Worm (Caenorhabditis elegans) whole organism, L2 larva: Measurements from ENCODE around the gene aakb-1.

Experiments used
- C34F6.9 ChIP-seq: fragments of 150-350 bp; optimal IDR thresholded peaks from 2 replicates; lab custom pipeline; 2014; ENCODE audit warnings: missing biosample characterization, missing genetic modification characterization
- F13H6.1 ChIP-seq: sonication (generic microtip); optimal IDR thresholded peaks from 2 replicates; lab custom pipeline; 2016; ENCODE audit warnings: missing genetic modification characterization, missing compliant biosample characterization
- alr-1 ChIP-seq: fragments of 150-350 bp; optimal IDR thresholded peaks from 2 replicates; lab custom pipeline; 2014; ENCODE audit warnings: missing biosample characterization, missing genetic modification characterization
- ama-1 ChIP-seq: fragments of 150-350 bp; optimal IDR thresholded peaks from 2 replicates; lab custom pipeline; 2018; ENCODE audit warnings: inconsistent platforms
- blmp-1 ChIP-seq: sonication (generic microtip); optimal IDR thresholded peaks from 2 replicates; lab custom pipeline; 2017; ENCODE audit warnings: missing genetic modification characterization, mild to moderate bottlenecking, missing compliant biosample characterization, antibody characterized with exemption, moderate library complexity; ENCODE audit not compliant: insufficient read depth
- ceh-16 ChIP-seq: fragments of 150-350 bp; optimal IDR thresholded peaks from 2 replicates; lab custom pipeline; 2014; ENCODE audit warnings: missing biosample characterization, missing genetic modification characterization
- ceh-82 ChIP-seq: fragments of 150-350 bp; optimal IDR thresholded peaks from 2 replicates; lab custom pipeline; 2014; ENCODE audit warnings: missing biosample characterization, missing genetic modification characterization
- crh-2 ChIP-seq: sonication (generic microtip); optimal IDR thresholded peaks from 2 replicates; lab custom pipeline; 2017; ENCODE audit warnings: missing biosample characterization, missing genetic modification characterization
- dmd-4 ChIP-seq: sonication (generic microtip); optimal IDR thresholded peaks from 2 replicates; lab custom pipeline; 2017; ENCODE audit warnings: missing biosample characterization, missing genetic modification characterization
- egl-27 ChIP-seq: sonication (generic microtip); optimal IDR thresholded peaks from 3 replicates; lab custom pipeline; 2017; ENCODE audit warnings: missing biosample characterization, missing genetic modification reagents, missing genetic modification characterization
- elt-1 ChIP-seq: fragments of 150-350 bp; optimal IDR thresholded peaks from 2 replicates; lab custom pipeline; 2014; ENCODE audit warnings: missing biosample characterization, missing genetic modification characterization
- elt-3 ChIP-seq: sonication (generic microtip); optimal IDR thresholded peaks from 2 replicates; lab custom pipeline; 2017; ENCODE audit warnings: missing biosample characterization, missing genetic modification characterization
- fos-1 ChIP-seq: fragments of 150-350 bp; optimal IDR thresholded peaks from 2 replicates; lab custom pipeline; 2014; ENCODE audit warnings: missing biosample characterization, missing genetic modification characterization
- gmeb-1 ChIP-seq: fragments of 150-350 bp; optimal IDR thresholded peaks from 2 replicates; lab custom pipeline; 2014; ENCODE audit warnings: missing biosample characterization, missing genetic modification characterization
- lin-11 ChIP-seq: fragments of 150-350 bp; sonication (generic microtip); optimal IDR thresholded peaks from 2 replicates; lab custom pipeline; 2014; ENCODE audit warnings: missing biosample characterization, missing genetic modification characterization, inconsistent platforms, mixed read lengths
- lin-13 ChIP-seq: fragments of 150-350 bp; optimal IDR thresholded peaks from 2 replicates; lab custom pipeline; 2014; ENCODE audit warnings: missing biosample characterization, missing genetic modification reagents, missing genetic modification characterization
- mab-5 ChIP-seq: fragments of 150-350 bp; optimal IDR thresholded peaks from 2 replicates; lab custom pipeline; 2014; ENCODE audit warnings: missing biosample characterization, missing genetic modification characterization
- mbf-1 ChIP-seq: sonication (generic microtip); optimal IDR thresholded peaks from 2 replicates; lab custom pipeline; 2017; ENCODE audit warnings: missing biosample characterization, missing genetic modification characterization
- nhr-10 ChIP-seq: sonication (generic microtip); optimal IDR thresholded peaks from 2 replicates; lab custom pipeline; 2017; ENCODE audit warnings: missing biosample characterization, missing genetic modification characterization
- nhr-11 ChIP-seq: fragments of 150-350 bp; optimal IDR thresholded peaks from 2 replicates; lab custom pipeline; 2014; ENCODE audit warnings: missing biosample characterization, missing genetic modification characterization
- nhr-12 ChIP-seq: fragments of 150-350 bp; optimal IDR thresholded peaks from 2 replicates; lab custom pipeline; 2014; ENCODE audit warnings: missing biosample characterization, missing genetic modification characterization
- nhr-129 ChIP-seq: fragments of 150-350 bp; optimal IDR thresholded peaks from 2 replicates; lab custom pipeline; 2014; ENCODE audit warnings: missing biosample characterization, missing genetic modification characterization
- nhr-21 ChIP-seq: fragments of 150-350 bp; optimal IDR thresholded peaks from 2 replicates; lab custom pipeline; 2014; ENCODE audit warnings: missing biosample characterization, missing genetic modification characterization
- nhr-237 ChIP-seq: fragments of 150-350 bp; optimal IDR thresholded peaks from 2 replicates; lab custom pipeline; 2014; ENCODE audit warnings: missing biosample characterization, missing genetic modification characterization
- nhr-25 ChIP-seq: fragments of 150-350 bp; sonication (generic microtip); optimal IDR thresholded peaks from 3 replicates; lab custom pipeline; 2014; ENCODE audit warnings: missing biosample characterization, missing genetic modification characterization
- nhr-77 ChIP-seq: fragments of 150-350 bp; optimal IDR thresholded peaks from 2 replicates; lab custom pipeline; 2014; ENCODE audit warnings: missing biosample characterization, missing genetic modification characterization
- peb-1 ChIP-seq: fragments of 150-350 bp; optimal IDR thresholded peaks from 2 replicates; lab custom pipeline; 2014; ENCODE audit warnings: missing biosample characterization, missing genetic modification characterization
- sem-4 ChIP-seq: fragments of 150-350 bp; optimal IDR thresholded peaks from 2 replicates; lab custom pipeline; 2014; ENCODE audit warnings: missing biosample characterization, missing genetic modification reagents, missing genetic modification characterization
- skn-1 ChIP-seq: sonication (generic microtip); optimal IDR thresholded peaks from 2 replicates; lab custom pipeline; 2017; ENCODE audit warnings: missing biosample characterization, missing genetic modification characterization
- sma-9 ChIP-seq, 2 experiments: fragments of 150-350 bp in 1 of 2; sonication (generic microtip) in 1 of 2; optimal IDR thresholded peaks; 2 replicates each; lab custom pipeline; 2014 to 2016; ENCODE audit warnings: missing genetic modification characterization in 2 of 2, mild to moderate bottlenecking in 1 of 2, missing biosample characterization in 1 of 2, missing compliant biosample characterization in 1 of 2, missing genetic modification reagents in 1 of 2, moderate library complexity in 1 of 2
- unc-55 ChIP-seq: fragments of 150-350 bp; sonication (generic microtip); optimal IDR thresholded peaks from 3 replicates; lab custom pipeline; 2014; ENCODE audit warnings: missing biosample characterization, missing genetic modification reagents, missing genetic modification characterization
- ztf-1 ChIP-seq: fragments of 200-800 bp; sonication (Bioruptor generic); conservative IDR thresholded peaks from 2 replicates; pipeline ENCODE4 v1.3.6; 2022; ENCODE audit warnings: missing genetic modification characterization, missing compliant biosample characterization
- ztf-4 ChIP-seq: fragments of 150-350 bp; optimal IDR thresholded peaks from 2 replicates; lab custom pipeline; 2014; ENCODE audit warnings: missing biosample characterization, missing genetic modification characterization

aakb-1 gene

ce11 chrX:13745558-13745957, 10.0 kb upstream of the aakb-1 start:
- no peak for TF ChIP-seq nhr-10 (tag; lab: Kevin White, UChicago)
- TF ChIP-seq nhr-237 = no peak
- TF ChIP-seq peb-1 = no peak
- TF ChIP-seq elt-1 = no peak
- TF ChIP-seq sem-4 = peak; percentile 72
- TF ChIP-seq lin-13 (GFP tag; lab: Kevin White, UChicago) = no peak
- peak; percentile 6 for TF ChIP-seq unc-55 (GFP tag; lab: Kevin White, UChicago)
- peak; percentile 20 for TF ChIP-seq blmp-1 (tag; lab: Kevin White, UChicago)
- TF ChIP-seq mab-5 (tag; lab: Kevin White, UChicago) = no peak
- TF ChIP-seq nhr-25 (tag; lab: Kevin White, UChicago) = peak; percentile 13
- TF ChIP-seq lin-11 (tag; lab: Kevin White, UChicago) = no peak
- no peak for TF ChIP-seq mbf-1 (tag; lab: Kevin White, UChicago)
- TF ChIP-seq nhr-21 = no peak
- peak; percentile 47 for TF ChIP-seq sma-9 (GFP tag; optimal IDR thresholded peaks at IDR 0.05; lab: Kevin White, UChicago)
- TF ChIP-seq sma-9 (tag; optimal IDR thresholded peaks at IDR 0.05; lab: Kevin White, UChicago) = no peak
- TF ChIP-seq ceh-16 = peak; percentile 79
- TF ChIP-seq skn-1 (tag; lab: Kevin White, UChicago) = no peak
- TF ChIP-seq ama-1 (lab: Kevin White, UChicago) = no peak
- TF ChIP-seq elt-3 = no peak
- no peak for TF ChIP-seq ztf-4 (tag; lab: Kevin White, UChicago)
- no peak for TF ChIP-seq nhr-12 (tag; lab: Kevin White, UChicago)
- no peak for TF ChIP-seq nhr-77 (tag; lab: Kevin White, UChicago)
- no peak for TF ChIP-seq egl-27 (tag; lab: Kevin White, UChicago)

- peak; percentile 40 for TF ChIP-seq fos-1
- peak; percentile 35 for TF ChIP-seq sma-9 (GFP tag; optimal IDR thresholded peaks at IDR 0.05; lab: Kevin White, UChicago)
- TF ChIP-seq sma-9 (tag; optimal IDR thresholded peaks at IDR 0.05; lab: Kevin White, UChicago) = no peak
- peak; percentile 22 for TF ChIP-seq blmp-1 (tag; lab: Kevin White, UChicago)
- TF ChIP-seq ceh-16 = no peak
Observed at ce11 chrX:13746231-13746630, 9.3 kb upstream of the aakb-1 start.

ce11 chrX:13746661-13747365, 8.8 kb upstream of the aakb-1 start, which contains the start of gene nhr-71:
nhr-71 (plus strand) TSS chrX:13747315.
- TF ChIP-seq nhr-25 (tag; lab: Kevin White, UChicago) = no peak
- peak; percentile 10 for TF ChIP-seq F13H6.1 (tag; lab: Kevin White, UChicago)
- TF ChIP-seq C34F6.9 (tag; lab: Kevin White, UChicago) = no peak
- TF ChIP-seq alr-1 (tag; lab: Kevin White, UChicago) = no peak
- TF ChIP-seq sem-4 = no peak
- no peak for TF ChIP-seq gmeb-1 (tag; lab: Kevin White, UChicago)
- TF ChIP-seq ceh-82 (tag; lab: Kevin White, UChicago) = no peak
- TF ChIP-seq ama-1 (lab: Kevin White, UChicago) = no peak
- TF ChIP-seq lin-13 (GFP tag; lab: Kevin White, UChicago) = no peak
- TF ChIP-seq dmd-4 (tag; lab: Kevin White, UChicago) = no peak
- TF ChIP-seq crh-2 = peak; percentile 84
- TF ChIP-seq mab-5 (tag; lab: Kevin White, UChicago) = no peak
- TF ChIP-seq nhr-11 (tag; lab: Kevin White, UChicago) = no peak

ce11 chrX:13747997-13748396, 7.6 kb upstream of the aakb-1 start:
- TF ChIP-seq sma-9 (GFP tag; optimal IDR thresholded peaks at IDR 0.05; lab: Kevin White, UChicago) = peak; percentile 51
- TF ChIP-seq sma-9 (tag; optimal IDR thresholded peaks at IDR 0.05; lab: Kevin White, UChicago) = no peak
- TF ChIP-seq ztf-1 = no peak

ce11 chrX:13752822-13753581, 2.6 kb upstream of the aakb-1 start:
- TF ChIP-seq crh-2 (peak; percentile 58), skn-1 (tag; lab: Kevin White, UChicago) (no peak), gmeb-1 (tag; lab: Kevin White, UChicago) (no peak), nhr-129 (tag; lab: Kevin White, UChicago) (peak; percentile 58)
